Worm (Caenorhabditis elegans): Measurements from ENCODE around the gene F40F8.12.

The F40F8.12 gene

DNA sequence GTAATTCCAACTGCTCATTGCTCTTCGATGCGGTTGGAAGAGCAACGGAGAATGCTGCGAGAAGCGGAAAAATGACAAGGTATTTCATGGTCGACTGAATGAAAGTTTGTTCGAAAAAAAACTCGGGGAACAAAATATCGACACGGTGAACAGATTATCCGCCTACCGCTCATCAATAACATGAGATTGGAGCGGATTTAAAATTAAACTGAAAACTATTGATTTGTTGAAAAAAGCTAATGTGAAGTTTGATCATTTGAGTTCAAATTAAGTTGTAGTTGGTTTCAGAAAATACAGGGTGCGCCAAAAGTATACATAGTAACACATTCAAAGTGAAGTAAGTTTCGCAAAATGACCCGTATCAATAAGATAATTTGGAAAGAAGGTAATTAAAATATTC is 10.5 kb downstream of the F40F8.12 start, which contains the start of gene F40F8.4:
TSS of gene F40F8.4 (minus strand) at position 101 of the 400 bp plus-strand sequence.
- no peak for TF ChIP-seq Y53F4B.3 (GFP tag; IDR thresholded peaks at IDR 0.05)
- no peak for TF ChIP-seq F33H1.4 (GFP tag; IDR thresholded peaks at IDR 0.05)
- TF ChIP-seq efl-1 (GFP tag; optimal IDR thresholded peaks at IDR 0.05), result no peak
- no peak for TF ChIP-seq die-1 (tag; optimal IDR thresholded peaks at IDR 0.05)
- no peak for TF ChIP-seq F52B5.7 (tag; optimal IDR thresholded peaks at IDR 0.05)
- TF ChIP-seq pbrm-1 (GFP tag; IDR thresholded peaks at IDR 0.05), result no peak
- no peak for TF ChIP-seq ceh-100 (GFP tag; IDR thresholded peaks at IDR 0.05)
- no peak for TF ChIP-seq rcor-1 (GFP tag; IDR thresholded peaks at IDR 0.05)
- TF ChIP-seq lsy-27 (tag; optimal IDR thresholded peaks at IDR 0.05; ENCODE audit: borderline replicate concordance, insufficient read depth), result no peak
- no peak for TF ChIP-seq zim-3 (tag; optimal IDR thresholded peaks at IDR 0.05)
- no peak for TF ChIP-seq rec-8 (tag; optimal IDR thresholded peaks at IDR 0.05)

DNA sequence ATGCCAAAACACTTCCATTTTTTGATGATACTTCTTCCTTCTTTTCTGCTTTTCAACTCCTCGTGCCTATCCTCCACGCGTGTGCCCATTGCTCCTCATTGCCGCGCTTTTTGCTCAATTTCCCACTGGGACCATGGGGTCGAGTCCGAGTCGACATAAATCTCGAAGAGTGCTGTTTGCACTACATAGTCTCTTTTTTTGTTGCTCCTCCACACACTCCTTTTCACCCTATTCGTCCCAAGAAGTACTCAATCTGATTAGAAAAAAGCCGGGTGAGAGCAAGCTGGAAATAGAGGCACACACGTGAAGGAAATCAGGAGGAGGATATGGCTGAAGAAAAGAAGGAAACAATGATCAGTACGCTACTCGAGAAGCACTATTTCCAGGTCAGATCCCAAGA is 13.0 kb downstream of the F40F8.12 start, which contains the start of gene arrd-6:
TSS of gene arrd-6 (plus strand) at position 169 of the 400 bp plus-strand sequence.
- TF ChIP-seq pbrm-1 (GFP tag; IDR thresholded peaks at IDR 0.05) (0 out of 2 replicates have a peak, but pooled peaks have one; percentile 20), attf-6 (GFP tag; IDR thresholded peaks at IDR 0.05) (no peak)

DNA sequence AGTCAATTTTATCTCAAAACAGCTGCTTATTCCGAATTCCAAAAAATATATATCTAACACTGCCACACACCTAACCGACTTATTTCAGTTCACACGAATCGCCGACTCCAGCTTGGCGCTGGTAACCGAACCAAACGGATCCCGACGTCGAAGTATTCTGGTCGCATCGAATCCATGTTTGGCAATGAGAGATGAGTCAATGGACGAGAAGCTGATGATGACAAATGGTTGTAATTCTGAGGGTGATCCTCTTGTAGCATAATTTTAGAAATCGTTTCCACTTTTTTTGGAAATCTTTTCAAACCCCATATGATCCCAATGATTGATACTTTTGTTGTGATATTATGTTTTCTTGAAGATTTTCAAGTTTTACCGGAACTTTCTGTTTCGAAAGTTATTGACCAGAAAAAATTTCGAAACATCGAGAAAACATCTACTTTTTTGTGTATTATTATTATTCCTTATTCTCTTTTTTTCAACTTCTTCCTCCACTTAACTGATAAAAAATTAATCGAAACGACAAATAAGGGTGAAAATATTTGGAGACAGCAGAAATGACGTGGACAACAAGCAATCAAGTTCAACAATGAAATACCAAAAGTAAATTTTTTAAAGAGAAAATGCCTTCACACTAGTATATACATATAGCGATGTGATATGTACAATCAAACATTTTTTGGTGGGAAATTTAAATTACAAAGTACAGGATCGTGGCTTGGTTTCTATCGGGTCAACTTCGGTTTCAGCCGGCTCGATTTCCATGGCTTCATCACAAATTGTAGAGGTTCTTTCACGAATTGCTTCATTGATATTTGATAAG is 20.5 kb downstream of the F40F8.12 start:
- TF ChIP-seq pbrm-1 (GFP tag; IDR thresholded peaks at IDR 0.05), result peak; percentile 70; the same call in 1 of the 2 replicates
- TF ChIP-seq ceh-100 (GFP tag; IDR thresholded peaks at IDR 0.05), result no peak
- no peak for TF ChIP-seq snpc-1.1 (tag; optimal IDR thresholded peaks at IDR 0.05; ENCODE audit: insufficient read depth)
- TF ChIP-seq F55B11.4 (tag; optimal IDR thresholded peaks at IDR 0.05; ENCODE audit: borderline replicate concordance, insufficient read depth), result no peak
- TF ChIP-seq ZK185.1 (tag; optimal IDR thresholded peaks at IDR 0.05; ENCODE audit: poor library complexity, severe bottlenecking), result peak; percentile 10
- TF ChIP-seq unc-62 (GFP tag; optimal IDR thresholded peaks at IDR 0.05), result no peak
- no peak for TF ChIP-seq snpc-4 (GFP tag; optimal IDR thresholded peaks at IDR 0.05)
- peak in 3 of 4 experiments; percentile 10 to 17 (median 16) for TF ChIP-seq snpc-4 (tag; optimal IDR thresholded peaks at IDR 0.05)
- 0 out of 2 replicates have a peak, but pooled peaks have one; percentile 29 for TF ChIP-seq cebp-2 (GFP tag; IDR thresholded peaks at IDR 0.05)
- TF ChIP-seq lin-26 (GFP tag; IDR thresholded peaks at IDR 0.05), result 0 out of 2 replicates have a peak, but pooled peaks have one; percentile 32
- peak; percentile 8 for TF ChIP-seq attf-5 (GFP tag; optimal IDR thresholded peaks at IDR 0.05)
- peak; percentile 63 for TF ChIP-seq mcd-1 (GFP tag; IDR thresholded peaks at IDR 0.05)
- TF ChIP-seq hmg-1.2 (GFP tag; IDR thresholded peaks at IDR 0.05), result 0 out of 2 replicates have a peak, but pooled peaks have one; percentile 31
- TF ChIP-seq athp-1 (tag; optimal IDR thresholded peaks at IDR 0.05), result no peak
- TF ChIP-seq chd-7 (tag; optimal IDR thresholded peaks at IDR 0.05), result peak; percentile 76
- TF ChIP-seq attf-6 (GFP tag; IDR thresholded peaks at IDR 0.05), result 0 out of 2 replicates have a peak, but pooled peaks have one; percentile 10
- TF ChIP-seq repo-1 (tag; optimal IDR thresholded peaks at IDR 0.05), result peak; percentile 91
- no peak for TF ChIP-seq F49E8.2 (tag; optimal IDR thresholded peaks at IDR 0.05; ENCODE audit: insufficient read depth)
- no peak for TF ChIP-seq zfh-2 (GFP tag; conservative IDR thresholded peaks at IDR 0.05)
- TF ChIP-seq die-1 (tag; optimal IDR thresholded peaks at IDR 0.05), result no peak
- TF ChIP-seq let-607 (tag; optimal IDR thresholded peaks at IDR 0.05), result peak; percentile 32 to 64
- peak; percentile 95 for TF ChIP-seq B0336.3 (GFP tag; IDR thresholded peaks at IDR 0.05)
- no peak for TF ChIP-seq Y53F4B.3 (GFP tag; IDR thresholded peaks at IDR 0.05)
- no peak; the same call in 1 of the 2 replicates for TF ChIP-seq dox-1 (GFP tag; IDR thresholded peaks at IDR 0.05)
- peak; percentile 40; the same call in 1 of the 2 replicates for TF ChIP-seq egl-44 (GFP tag; IDR thresholded peaks at IDR 0.05)
- TF ChIP-seq fkh-3 (tag; optimal IDR thresholded peaks at IDR 0.05), result peak; percentile 19
- TF ChIP-seq madf-6 (GFP tag; IDR thresholded peaks at IDR 0.05), result no peak; the same call in 1 of the 2 replicates
- TF ChIP-seq lin-40 (tag; optimal IDR thresholded peaks at IDR 0.05), result peak; percentile 10
- TF ChIP-seq dpl-1 (GFP tag; optimal IDR thresholded peaks at IDR 0.05), result no peak
- peak; percentile 17 for TF ChIP-seq F22D6.2 (tag; optimal IDR thresholded peaks at IDR 0.05)
- no peak for TF ChIP-seq nhr-27 (tag; optimal IDR thresholded peaks at IDR 0.05)
- TF ChIP-seq F57C9.4 (tag; optimal IDR thresholded peaks at IDR 0.05), result no peak
- TF ChIP-seq B0019.2 (GFP tag; conservative IDR thresholded peaks at IDR 0.05), result no peak
- TF ChIP-seq Y53G8AR.9 (GFP tag; conservative IDR thresholded peaks at IDR 0.05), result peak; percentile 95
